Fruit fly (Drosophila melanogaster): ENCODE measurements around the gene CG34283.

dm6 chr3R:18694952-18695351 is 27.4 kb downstream of the CG34283 start, which contains the start of gene CG34282:
- TF ChIP-seq CG8301 (tag; optimal IDR thresholded peaks at IDR 0.05) (no peak), CG17806 (tag; optimal IDR thresholded peaks at IDR 0.05) (no peak), Snoo (tag; optimal IDR thresholded peaks at IDR 0.05) (no peak), CG13204 (GFP tag; optimal IDR thresholded peaks at IDR 0.05) (no peak), Pif1B (GFP tag; optimal IDR thresholded peaks at IDR 0.05) (no peak), CG4496 (GFP tag; IDR thresholded peaks at IDR 0.05) (no peak), EcR (GFP tag; optimal IDR thresholded peaks at IDR 0.05) (no peak), CG12605 (GFP tag; IDR thresholded peaks at IDR 0.05) (no peak), CG34367 (tag; optimal IDR thresholded peaks at IDR 0.05) (no peak), CG14655 (GFP tag; optimal IDR thresholded peaks at IDR 0.05) (no peak), gl (tag; optimal IDR thresholded peaks at IDR 0.05) (no peak)
